Worm (Caenorhabditis elegans): ENCODE data around the gene R02E4.3.

Gene R02E4.3

DNA sequence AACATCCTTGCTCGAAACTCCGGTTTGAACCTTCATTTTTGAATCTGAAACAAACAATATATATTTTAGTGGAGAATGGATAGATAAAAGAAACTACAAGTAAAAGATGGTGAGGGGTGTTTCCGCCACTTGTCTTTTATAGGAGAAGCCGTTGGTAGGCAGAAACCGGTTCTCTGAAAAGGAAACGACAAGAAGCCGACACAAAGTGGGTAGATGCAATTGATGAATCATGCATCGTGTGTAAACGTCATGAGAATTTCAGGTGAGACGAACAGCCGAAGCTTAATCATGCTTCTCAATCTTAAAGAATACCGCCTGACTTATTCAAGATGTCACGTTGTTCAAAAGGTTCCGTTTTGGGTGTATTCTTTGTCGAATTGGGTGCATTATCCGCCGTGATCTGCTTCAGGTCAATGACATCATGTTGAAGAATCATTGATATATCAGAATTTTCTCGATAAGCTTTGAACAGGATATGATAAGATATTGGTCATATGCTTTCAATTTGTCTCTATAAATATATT is at the start of gene R02E4.3:
Gene R02E4.3 (minus strand): TSS at position 51 of the 524 bp plus-strand sequence.
- TF ChIP-seq elt-1 (tag; optimal IDR thresholded peaks at IDR 0.05; ENCODE audit: borderline replicate concordance, insufficient read depth) (no peak), mls-2 (tag; optimal IDR thresholded peaks at IDR 0.05) (no peak), M03D4.4 (tag; optimal IDR thresholded peaks at IDR 0.05) (no peak), hlh-1 (tag; optimal IDR thresholded peaks at IDR 0.05) (no peak), ham-2 (GFP tag; optimal IDR thresholded peaks at IDR 0.05) (no peak), nhr-2 (tag; optimal IDR thresholded peaks at IDR 0.05) (no peak), elt-3 (tag; optimal IDR thresholded peaks at IDR 0.05) (no peak), tbx-8 (GFP tag; optimal IDR thresholded peaks at IDR 0.05) (no peak), sem-2 (GFP tag; optimal IDR thresholded peaks at IDR 0.05) (no peak), flh-1 (GFP tag; optimal IDR thresholded peaks at IDR 0.05) (no peak), bed-3 (GFP tag; optimal IDR thresholded peaks at IDR 0.05) (no peak)

DNA sequence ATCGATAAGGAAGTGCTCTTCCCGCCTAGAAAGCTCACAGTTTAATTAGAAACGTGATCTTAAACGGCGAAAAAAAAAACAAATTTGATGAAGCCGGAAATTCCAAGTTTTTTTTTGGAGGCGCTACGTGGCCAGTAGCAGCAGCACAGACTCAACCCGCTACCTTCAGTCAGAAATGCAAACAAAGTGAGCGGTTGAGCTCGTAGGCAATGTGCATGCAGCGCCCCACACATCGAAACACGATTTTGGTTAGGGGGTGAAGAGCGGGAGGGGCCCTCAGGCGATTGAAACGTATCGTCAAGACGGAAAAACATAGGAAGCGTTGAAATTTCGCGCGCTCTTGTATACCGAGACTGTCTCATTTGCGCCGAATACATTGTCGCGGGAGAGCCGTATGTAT is 49.3 kb upstream of the R02E4.3 start:
- TF ChIP-seq drap-1 (GFP tag; optimal IDR thresholded peaks at IDR 0.05) (peak; percentile 17), flh-1 (GFP tag; optimal IDR thresholded peaks at IDR 0.05) (no peak)

DNA sequence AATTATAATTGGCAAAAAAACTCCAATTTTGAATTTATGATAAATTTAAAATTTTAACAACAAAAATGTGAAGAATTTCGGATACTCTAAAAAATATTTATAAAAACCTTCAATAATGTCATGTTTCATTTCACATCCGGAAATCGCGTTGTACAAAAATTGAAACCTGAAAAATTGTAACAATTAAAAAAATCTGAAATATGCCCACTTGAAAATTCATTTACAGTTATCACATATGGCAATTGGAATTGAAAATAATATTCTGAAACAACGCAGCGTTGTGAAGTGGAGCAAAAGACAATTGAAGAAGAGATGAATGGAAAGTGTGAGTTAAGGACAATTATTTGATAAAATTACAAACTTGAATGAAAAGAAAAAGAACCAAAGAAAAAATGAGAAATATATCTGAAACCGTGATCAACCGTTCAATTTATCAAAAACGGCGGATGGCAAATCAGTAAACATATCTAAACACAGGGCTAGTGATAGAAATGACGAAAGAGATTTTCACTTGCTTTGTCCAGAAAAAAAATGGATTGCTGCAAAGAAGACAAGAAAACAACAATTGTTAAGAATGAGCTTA is 46.6 kb upstream of the R02E4.3 start:
- TF ChIP-seq lin-32 (GFP tag; optimal IDR thresholded peaks at IDR 0.05) (no peak), tbx-8 (GFP tag; optimal IDR thresholded peaks at IDR 0.05) (no peak), nhr-12 (tag; optimal IDR thresholded peaks at IDR 0.05) (no peak), M03D4.4 (tag; optimal IDR thresholded peaks at IDR 0.05) (no peak), mls-2 (tag; optimal IDR thresholded peaks at IDR 0.05) (no peak), lsy-2 (tag; optimal IDR thresholded peaks at IDR 0.05) (no peak), flh-1 (GFP tag; optimal IDR thresholded peaks at IDR 0.05) (no peak), nhr-237 (tag; optimal IDR thresholded peaks at IDR 0.05) (no peak)

DNA sequence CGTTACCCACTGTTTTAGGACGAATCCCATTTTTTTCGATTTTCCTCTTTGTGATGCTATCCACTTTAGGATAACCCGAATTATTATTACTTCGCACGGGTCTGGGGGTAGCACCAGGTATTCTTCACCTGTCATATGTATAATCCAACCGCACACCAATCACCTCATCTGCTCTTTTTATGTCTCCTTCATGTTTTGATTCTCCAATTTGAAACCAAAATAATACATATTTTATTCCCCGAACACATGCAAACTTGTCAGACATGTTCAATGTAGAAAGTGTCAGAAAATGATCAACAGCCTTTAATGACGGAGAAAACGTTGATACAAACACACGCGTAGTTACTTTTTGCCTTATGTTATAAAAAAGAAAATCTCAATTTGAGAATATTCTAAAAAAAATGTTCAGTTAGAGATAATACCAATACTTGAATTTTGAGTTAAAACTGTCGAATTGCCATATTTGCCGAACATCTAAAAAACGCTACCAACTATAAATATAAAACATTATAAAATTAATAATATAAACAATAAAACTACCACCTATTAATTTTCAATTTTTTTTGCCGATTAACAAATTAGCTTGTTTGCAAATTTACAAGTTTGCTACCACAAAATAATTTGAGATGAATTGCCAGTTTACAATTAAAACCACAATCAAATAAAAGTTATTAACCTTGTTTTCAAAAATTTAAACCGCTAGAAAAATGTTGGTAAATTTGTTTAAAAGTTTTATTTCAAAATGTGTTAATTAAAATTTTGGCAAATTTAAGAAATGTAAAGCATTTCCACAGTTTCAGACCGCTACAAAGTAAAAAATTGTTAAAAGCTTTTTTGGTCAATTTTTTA is 45.9 kb upstream of the R02E4.3 start:
- TF ChIP-seq ces-1 (GFP tag; optimal IDR thresholded peaks at IDR 0.05): peak; percentile 18
- TF ChIP-seq lin-32 (GFP tag; optimal IDR thresholded peaks at IDR 0.05): no peak
- no peak for TF ChIP-seq nhr-28 (tag; optimal IDR thresholded peaks at IDR 0.05)

DNA sequence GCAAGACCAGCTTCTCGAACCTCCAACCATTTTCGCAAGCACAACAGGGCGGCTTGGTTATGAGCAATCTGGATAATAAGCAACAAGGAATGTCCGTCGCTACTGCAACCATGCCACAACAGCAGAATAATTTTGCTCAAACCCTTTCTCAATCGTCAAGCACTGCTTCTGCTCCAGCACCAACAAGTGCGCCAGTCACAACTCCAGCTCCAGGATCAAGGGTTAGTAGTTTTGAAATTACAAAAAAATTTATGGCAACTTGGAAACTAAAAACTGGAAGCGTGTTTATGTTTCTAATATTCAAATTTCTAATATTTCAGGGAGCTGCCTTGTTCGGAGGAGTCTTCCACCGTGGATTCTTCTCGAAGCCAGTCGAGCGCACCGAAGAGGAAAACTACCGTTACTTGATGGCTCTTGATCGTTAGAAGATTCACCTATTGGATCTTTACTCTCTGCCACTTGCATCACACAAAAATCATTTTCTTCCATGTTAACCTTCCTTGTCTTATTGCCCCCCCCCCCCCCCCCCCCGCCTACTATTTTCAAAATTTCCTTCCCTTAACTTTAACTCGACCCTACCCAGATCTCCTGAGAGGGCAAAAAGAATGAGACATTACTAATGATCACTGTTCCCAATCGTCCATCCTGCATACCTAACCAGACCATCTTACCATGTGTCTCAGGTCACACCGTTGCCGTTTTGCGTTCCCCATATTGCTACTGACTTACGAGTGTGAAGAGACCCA is 45.0 kb upstream of the R02E4.3 start:
- TF ChIP-seq M03D4.4 (tag; optimal IDR thresholded peaks at IDR 0.05): peak; percentile 12
- no peak for TF ChIP-seq ham-2 (GFP tag; optimal IDR thresholded peaks at IDR 0.05)

DNA sequence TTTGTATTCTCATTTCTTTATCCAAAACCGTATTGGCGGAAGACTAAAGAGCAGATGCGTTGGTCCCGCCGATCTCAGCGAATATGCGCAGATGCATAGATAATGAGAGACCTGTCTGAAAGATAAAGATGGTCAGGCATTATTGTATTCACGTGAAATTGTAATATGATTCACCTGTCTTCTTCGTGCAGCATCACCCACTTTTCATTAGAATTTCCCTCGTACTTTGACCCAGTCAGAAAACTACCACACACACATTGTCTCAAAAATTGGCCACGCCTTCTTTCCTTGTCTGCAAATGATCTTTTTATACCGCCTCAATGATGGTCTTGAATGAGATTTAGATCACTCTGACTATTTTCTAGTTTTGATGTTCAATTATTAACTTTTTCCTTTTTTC is 44.1 kb upstream of the R02E4.3 start:
- TF ChIP-seq unc-120 (tag; optimal IDR thresholded peaks at IDR 0.05; ENCODE audit: poor library complexity, severe bottlenecking) (no peak), mab-5 (tag; optimal IDR thresholded peaks at IDR 0.05) (no peak), sptf-1 (tag; optimal IDR thresholded peaks at IDR 0.05) (no peak), ceh-83 (GFP tag; optimal IDR thresholded peaks at IDR 0.05) (no peak), elt-1 (tag; optimal IDR thresholded peaks at IDR 0.05; ENCODE audit: borderline replicate concordance, insufficient read depth) (peak; percentile 79)

DNA sequence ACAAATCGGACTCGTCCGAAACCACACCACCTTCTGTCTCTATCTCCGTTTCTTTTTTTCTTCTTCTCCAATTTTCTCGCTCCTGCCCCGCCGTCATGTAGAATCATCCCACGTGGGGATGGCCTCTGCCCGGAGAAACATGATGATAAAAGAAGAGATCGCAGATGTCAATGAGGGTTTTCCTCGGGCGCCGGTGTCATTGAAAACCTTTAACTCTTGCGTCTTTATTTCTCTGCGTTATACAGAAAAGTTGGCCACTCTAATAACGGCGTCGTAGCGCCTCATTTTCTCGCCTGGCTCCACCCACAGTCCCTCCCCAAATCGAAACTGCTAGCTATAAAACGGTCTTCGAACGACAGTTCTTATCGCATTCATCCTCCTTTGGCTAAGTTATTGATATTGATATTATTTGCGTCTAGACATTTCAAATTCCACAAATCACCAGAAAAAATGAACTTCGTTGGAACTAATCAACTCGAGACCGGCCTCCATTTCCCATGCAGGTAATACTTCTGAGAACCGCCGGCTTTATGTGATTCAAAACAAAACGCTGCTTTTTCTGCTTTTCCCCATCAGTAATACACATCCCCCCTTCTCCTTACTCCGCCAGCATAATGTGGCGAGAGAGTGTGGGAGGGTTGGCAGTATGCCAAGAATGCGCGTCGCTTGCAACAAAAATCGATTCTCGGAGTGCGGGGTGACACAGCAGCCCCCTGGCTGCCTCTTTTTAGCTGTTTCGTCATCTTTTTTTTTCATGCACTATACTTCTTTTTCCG is 43.3 kb upstream of the R02E4.3 start:
- peak; percentile 17 for TF ChIP-seq unc-120 (tag; optimal IDR thresholded peaks at IDR 0.05; ENCODE audit: poor library complexity, severe bottlenecking)
- TF ChIP-seq ceh-83 (GFP tag; optimal IDR thresholded peaks at IDR 0.05): peak; percentile 46
- TF ChIP-seq lin-13 (tag; optimal IDR thresholded peaks at IDR 0.05): no peak
- TF ChIP-seq ceh-43 (GFP tag; optimal IDR thresholded peaks at IDR 0.05): no peak
- no peak for TF ChIP-seq blmp-1 (tag; optimal IDR thresholded peaks at IDR 0.05)
- no peak for TF ChIP-seq ztf-11 (tag; optimal IDR thresholded peaks at IDR 0.05)
- TF ChIP-seq nhr-28 (tag; optimal IDR thresholded peaks at IDR 0.05): no peak
- TF ChIP-seq drap-1 (GFP tag; optimal IDR thresholded peaks at IDR 0.05): no peak
- peak; percentile 58 for TF ChIP-seq sptf-1 (tag; optimal IDR thresholded peaks at IDR 0.05)
- TF ChIP-seq pha-4 (tag; optimal IDR thresholded peaks at IDR 0.05): no peak
- TF ChIP-seq unc-39 (tag; optimal IDR thresholded peaks at IDR 0.05): no peak
- TF ChIP-seq snpc-4 (tag; optimal IDR thresholded peaks at IDR 0.05): no peak
- no peak for TF ChIP-seq bed-3 (GFP tag; optimal IDR thresholded peaks at IDR 0.05)
- TF ChIP-seq elt-1 (tag; optimal IDR thresholded peaks at IDR 0.05; ENCODE audit: borderline replicate concordance, insufficient read depth): no peak
- TF ChIP-seq flh-1 (GFP tag; optimal IDR thresholded peaks at IDR 0.05): no peak
- TF ChIP-seq lsy-2 (tag; optimal IDR thresholded peaks at IDR 0.05): no peak
- no peak for TF ChIP-seq nhr-2 (tag; optimal IDR thresholded peaks at IDR 0.05)
- peak; percentile 2 for TF ChIP-seq ham-2 (GFP tag; optimal IDR thresholded peaks at IDR 0.05)
- TF ChIP-seq ces-1 (GFP tag; optimal IDR thresholded peaks at IDR 0.05): peak; percentile 59
- TF ChIP-seq unc-62 (GFP tag; optimal IDR thresholded peaks at IDR 0.05): no peak
- peak; percentile 40 for TF ChIP-seq ceh-39 (tag; optimal IDR thresholded peaks at IDR 0.05)
